Fruit fly (Drosophila melanogaster): ENCODE measurements around the gene smp-30.

smp-30 gene

dm6 chr3R:14731781-14732100 is 19.3 kb downstream of the smp-30 start (continued):
- TF ChIP-seq CG3838 (GFP tag; optimal IDR thresholded peaks at IDR 0.05): no peak
- no peak for TF ChIP-seq sens (GFP tag)
- no peak for TF ChIP-seq bab2 (GFP tag; optimal IDR thresholded peaks at IDR 0.05)
- TF ChIP-seq en (GFP tag; optimal IDR thresholded peaks at IDR 0.05): no peak
- no peak for TF ChIP-seq CG8924 (tag; optimal IDR thresholded peaks at IDR 0.05)
- TF ChIP-seq al (GFP tag; IDR thresholded peaks at IDR 0.05): no peak
- TF ChIP-seq CG15601 (tag; optimal IDR thresholded peaks at IDR 0.05): no peak
- TF ChIP-seq ken (GFP tag; IDR thresholded peaks at IDR 0.05): no peak
- TF ChIP-seq CG6654 (GFP tag; optimal IDR thresholded peaks at IDR 0.05): no peak
- no peak for TF ChIP-seq CG7987 (GFP tag; optimal IDR thresholded peaks at IDR 0.05)
- no peak for TF ChIP-seq aop (GFP tag; IDR thresholded peaks at IDR 0.05)
- TF ChIP-seq sens-2 (GFP tag; IDR thresholded peaks at IDR 0.05): no peak
- TF ChIP-seq CG9817 (tag; optimal IDR thresholded peaks at IDR 0.05): no peak
- TF ChIP-seq CG32767 (GFP tag; IDR thresholded peaks at IDR 0.05): no peak

dm6 chr3R:14731061-14731780 is 19.8 kb downstream of the smp-30 start, which contains the start of gene CG7530:
TSS of gene CG7530 (minus strand) at chr3R:14731509.
- peak; percentile 36 for TF ChIP-seq lab (GFP tag; optimal IDR thresholded peaks at IDR 0.05)
- TF ChIP-seq maf-S (GFP tag; optimal IDR thresholded peaks at IDR 0.05): no peak
- peak; percentile 57 for TF ChIP-seq sens (GFP tag)
- TF ChIP-seq salm (tag; optimal IDR thresholded peaks at IDR 0.05): no peak
- no peak for TF ChIP-seq Six4 (GFP tag; optimal IDR thresholded peaks at IDR 0.05)
- no peak for TF ChIP-seq mirr (GFP tag; optimal IDR thresholded peaks at IDR 0.05)
- TF ChIP-seq CG12299 (tag; optimal IDR thresholded peaks at IDR 0.05): no peak
- TF ChIP-seq Fer3 (tag; optimal IDR thresholded peaks at IDR 0.05): no peak
- no peak for TF ChIP-seq CG7372 (GFP tag; IDR thresholded peaks at IDR 0.05)
- peak; percentile 17 for TF ChIP-seq CG10274 (GFP tag; optimal IDR thresholded peaks at IDR 0.05)
- no peak for TF ChIP-seq YL-1 (GFP tag; optimal IDR thresholded peaks at IDR 0.05)
- 0 out of 4 replicates have a peak, but pooled peaks have one; percentile 19 for TF ChIP-seq chinmo (GFP tag; IDR thresholded peaks at IDR 0.05; ENCODE audit: partially characterized antibody)
- TF ChIP-seq CG2120 (GFP tag; optimal IDR thresholded peaks at IDR 0.05): peak; percentile 53
- TF ChIP-seq so (GFP tag; IDR thresholded peaks at IDR 0.05): 0 out of 3 replicates have a peak, but pooled peaks have one; percentile 38
- TF ChIP-seq gro (GFP tag; optimal IDR thresholded peaks at IDR 0.05): peak; percentile 27
- no peak for TF ChIP-seq zf30C (GFP tag; optimal IDR thresholded peaks at IDR 0.05)
- TF ChIP-seq CG14014 (GFP tag; IDR thresholded peaks at IDR 0.05): 0 out of 2 replicates have a peak, but pooled peaks have one; percentile 32
- peak; percentile 16 for TF ChIP-seq CG12391 (tag; optimal IDR thresholded peaks at IDR 0.05)
- no peak for TF ChIP-seq bowl (GFP tag; IDR thresholded peaks at IDR 0.05)
- TF ChIP-seq Drgx (GFP tag; IDR thresholded peaks at IDR 0.05): no peak; the same call in 1 of the 2 replicates
- TF ChIP-seq CG34224 (GFP tag; IDR thresholded peaks at IDR 0.05; ENCODE audit: partially characterized antibody): no peak
- TF ChIP-seq CG3407 (GFP tag; optimal IDR thresholded peaks at IDR 0.05): no peak
- peak in 1 of 2 experiments; percentile 91 for TF ChIP-seq Pdp1 (GFP tag; optimal IDR thresholded peaks at IDR 0.05)
- TF ChIP-seq Trl (optimal IDR thresholded peaks at IDR 0.05): peak; percentile 49 to 80
- TF ChIP-seq Trl (GFP tag; optimal IDR thresholded peaks at IDR 0.05): no peak
- peak in 1 of 2 experiments; percentile 19 for TF ChIP-seq dpn (GFP tag; optimal IDR thresholded peaks at IDR 0.05)
- no peak for TF ChIP-seq HmgD (GFP tag; optimal IDR thresholded peaks at IDR 0.05)
- peak; percentile 17; the same call in 1 of the 2 replicates for TF ChIP-seq MBD-R2 (GFP tag; IDR thresholded peaks at IDR 0.05)
- TF ChIP-seq CG4707 (GFP tag; optimal IDR thresholded peaks at IDR 0.05): no peak
- TF ChIP-seq CG32532 (GFP tag; IDR thresholded peaks at IDR 0.05): peak; percentile 65; the same call in 1 of the 2 replicates
- TF ChIP-seq Med (GFP tag): peak; percentile 81
- peak; percentile 28; the same call in 1 of the 3 replicates for TF ChIP-seq Mrtf (GFP tag; IDR thresholded peaks at IDR 0.05)
- no peak for TF ChIP-seq CG17802 (tag; optimal IDR thresholded peaks at IDR 0.05)
- TF ChIP-seq Lim3 (GFP tag; IDR thresholded peaks at IDR 0.05): no peak
- TF ChIP-seq CG4360 (GFP tag; IDR thresholded peaks at IDR 0.05): no peak
- TF ChIP-seq CG6765 (GFP tag; optimal IDR thresholded peaks at IDR 0.05): peak; percentile 1
- peak; percentile 36 for TF ChIP-seq CG13296 (GFP tag; optimal IDR thresholded peaks at IDR 0.05)

Data from whole organism, embryonic.